Worm (Caenorhabditis elegans): ENCODE measurements around the gene prdx-3.
"Not testable (repeated sequence)": the region's sequence is repeated elsewhere in the genome, so short reads cannot be mapped to it uniquely, and the experiment has no call there.

Gene prdx-3

DNA sequence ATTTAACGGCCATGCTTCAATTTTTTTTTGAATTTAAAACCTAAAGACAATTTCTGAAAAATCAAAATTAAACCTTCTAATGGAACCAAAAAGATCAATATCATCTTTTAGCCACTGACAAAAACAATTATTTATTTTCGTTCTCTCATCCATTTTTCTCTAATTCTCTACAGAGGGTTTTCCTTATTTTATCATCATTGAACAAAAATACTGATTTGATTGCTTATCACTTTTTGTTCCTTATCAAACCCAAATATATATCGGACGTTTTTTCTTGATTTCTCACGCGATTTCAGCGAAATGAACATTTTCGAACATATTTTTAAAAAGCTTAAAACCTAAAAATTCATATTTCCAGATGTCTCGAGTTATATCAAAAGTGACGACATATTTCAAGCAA lies 5.9 kb downstream of the prdx-3 start, which contains the start of gene mpc-1:
mpc-1 (plus strand) TSS at position 359 of the 400 bp plus-strand sequence.
- TF ChIP-seq nhr-129 (tag; optimal IDR thresholded peaks at IDR 0.05) (no peak), mdl-1 (tag; optimal IDR thresholded peaks at IDR 0.05) (peak in 1 of 2 experiments; percentile 22), unc-62 (GFP tag; optimal IDR thresholded peaks at IDR 0.05) (no peak), mbf-1 (tag; optimal IDR thresholded peaks at IDR 0.05) (no peak), crh-2 (tag; optimal IDR thresholded peaks at IDR 0.05) (peak; percentile 54), lin-11 (tag; optimal IDR thresholded peaks at IDR 0.05) (no peak), sma-9 (GFP tag; optimal IDR thresholded peaks at IDR 0.05) (peak; percentile 37), sma-9 (tag; optimal IDR thresholded peaks at IDR 0.05) (no peak), skn-1 (tag; optimal IDR thresholded peaks at IDR 0.05) (peak; percentile 59), aly-2 (tag; optimal IDR thresholded peaks at IDR 0.05) (no peak), ZK546.5 (tag; optimal IDR thresholded peaks at IDR 0.05) (no peak), ama-1 (optimal IDR thresholded peaks at IDR 0.05) (no peak), fos-1 (tag; optimal IDR thresholded peaks at IDR 0.05) (peak; percentile 91), egl-27 (tag; optimal IDR thresholded peaks at IDR 0.05) (no peak), lsy-2 (tag; optimal IDR thresholded peaks at IDR 0.05) (no peak)

DNA sequence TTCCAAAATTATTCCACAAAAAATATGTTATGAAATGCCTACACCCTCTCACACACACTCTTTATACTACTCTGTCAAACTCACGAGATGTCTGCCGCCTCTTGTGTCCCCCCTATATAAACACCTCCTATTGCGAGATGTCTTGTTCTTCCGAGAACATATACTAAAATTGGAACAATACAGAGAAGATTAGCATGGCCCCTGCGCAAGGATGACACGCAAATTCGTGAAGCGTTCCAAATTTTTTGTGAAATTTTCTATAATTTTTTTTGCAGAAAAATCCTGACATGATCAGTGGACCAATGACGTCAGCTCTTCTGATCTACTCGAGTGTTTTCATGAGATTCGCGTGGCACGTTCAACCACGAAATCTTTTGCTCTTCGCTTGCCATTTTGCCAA lies 6.8 kb downstream of the prdx-3 start:
- peak; percentile 73 for TF ChIP-seq C34F6.9 (tag; optimal IDR thresholded peaks at IDR 0.05)
- TF ChIP-seq lin-13 (GFP tag; optimal IDR thresholded peaks at IDR 0.05): peak; percentile 38
- TF ChIP-seq nhr-129 (tag; optimal IDR thresholded peaks at IDR 0.05): peak; percentile 32
- TF ChIP-seq F13H6.1 (tag; optimal IDR thresholded peaks at IDR 0.05): peak; percentile 45
- peak; percentile 36 for TF ChIP-seq crh-2 (tag; optimal IDR thresholded peaks at IDR 0.05)
- TF ChIP-seq Y55F3AM.14 (GFP tag; optimal IDR thresholded peaks at IDR 0.05): peak; percentile 36
- TF ChIP-seq unc-55 (GFP tag; optimal IDR thresholded peaks at IDR 0.05): peak; percentile 69
- TF ChIP-seq sma-3 (GFP tag; optimal IDR thresholded peaks at IDR 0.05): peak; percentile 40
- TF ChIP-seq gmeb-1 (tag; optimal IDR thresholded peaks at IDR 0.05): peak; percentile 53
- peak; percentile 97 for TF ChIP-seq snpc-4 (tag; optimal IDR thresholded peaks at IDR 0.05)
- TF ChIP-seq lsy-2 (tag; optimal IDR thresholded peaks at IDR 0.05): peak; percentile 46 to 73
- peak; percentile 79 for TF ChIP-seq sma-9 (GFP tag; optimal IDR thresholded peaks at IDR 0.05)
- not testable (repeated sequence) for TF ChIP-seq sma-9 (tag; optimal IDR thresholded peaks at IDR 0.05)
- TF ChIP-seq nhr-6 (tag; optimal IDR thresholded peaks at IDR 0.05): peak; percentile 16
- TF ChIP-seq fos-1 (tag; optimal IDR thresholded peaks at IDR 0.05): peak; percentile 12
- TF ChIP-seq nhr-21 (tag; optimal IDR thresholded peaks at IDR 0.05): peak; percentile 17
- TF ChIP-seq nhr-25 (tag; optimal IDR thresholded peaks at IDR 0.05): peak; percentile 37
- peak; percentile 13 for TF ChIP-seq egl-27 (tag; optimal IDR thresholded peaks at IDR 0.05)

DNA sequence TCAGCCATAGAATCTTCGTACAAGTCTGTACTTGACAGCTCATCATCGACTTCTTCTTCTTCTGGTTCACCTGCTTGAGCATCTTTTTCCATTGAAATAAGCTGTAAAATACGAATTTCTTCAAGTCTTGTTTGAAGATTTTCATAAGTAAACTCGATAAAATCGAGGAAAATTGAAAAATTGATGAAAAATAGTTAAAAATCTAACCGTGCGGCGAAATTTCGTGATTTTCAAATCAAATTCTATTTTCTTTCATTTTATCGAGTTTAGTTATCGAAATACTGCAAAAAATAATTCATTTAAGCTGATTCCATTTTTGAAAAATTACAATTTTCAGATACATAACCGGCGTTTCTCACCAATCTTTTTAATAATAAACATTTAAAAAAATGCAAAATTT lies 7.9 kb downstream of the prdx-3 start, which contains the start of gene R07E5.11:
R07E5.11 (minus strand) TSS at position 101 of the 400 bp plus-strand sequence.
- TF ChIP-seq elt-1 (tag; optimal IDR thresholded peaks at IDR 0.05) (no peak), nhr-23 (tag; optimal IDR thresholded peaks at IDR 0.05) (no peak), C34F6.9 (tag; optimal IDR thresholded peaks at IDR 0.05) (no peak), ztf-4 (tag; optimal IDR thresholded peaks at IDR 0.05) (no peak), blmp-1 (tag; optimal IDR thresholded peaks at IDR 0.05; ENCODE audit: insufficient read depth) (no peak), sma-9 (GFP tag; optimal IDR thresholded peaks at IDR 0.05) (no peak), sma-9 (tag; optimal IDR thresholded peaks at IDR 0.05) (no peak), zag-1 (tag; optimal IDR thresholded peaks at IDR 0.05) (no peak), alr-1 (tag; optimal IDR thresholded peaks at IDR 0.05) (no peak), lin-39 (tag; optimal IDR thresholded peaks at IDR 0.05) (no peak), nhr-12 (tag; optimal IDR thresholded peaks at IDR 0.05) (no peak), Y55F3AM.14 (GFP tag; optimal IDR thresholded peaks at IDR 0.05) (no peak), snpc-4 (tag; optimal IDR thresholded peaks at IDR 0.05) (no peak), sem-4 (tag; optimal IDR thresholded peaks at IDR 0.05) (no peak), ztf-1 (GFP tag; conservative IDR thresholded peaks at IDR 0.05) (no peak), R02D3.7 (tag; optimal IDR thresholded peaks at IDR 0.05) (no peak), elt-3 (tag; optimal IDR thresholded peaks at IDR 0.05) (no peak)

DNA sequence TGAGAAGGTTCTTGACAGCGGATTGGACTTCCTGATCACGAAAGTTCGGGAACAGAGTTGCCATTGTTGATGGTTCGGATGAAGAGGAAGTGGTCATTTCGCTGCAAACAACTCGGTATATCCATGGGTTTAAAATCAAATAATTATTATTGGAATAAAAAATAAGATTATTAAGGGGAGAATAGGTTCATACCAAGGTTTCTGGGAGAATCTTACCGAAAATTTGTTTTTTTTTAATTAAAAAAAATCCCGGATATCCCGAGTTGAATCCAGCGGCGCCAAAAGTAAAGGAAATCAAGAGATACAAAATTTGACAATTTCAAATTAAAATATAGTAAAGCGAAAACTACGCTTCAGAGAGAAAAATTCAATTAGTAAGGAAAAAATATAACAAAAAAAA lies 10.7 kb downstream of the prdx-3 start, which contains the start of the genes R07E5.19 and pdcd-2:
R07E5.19 (minus strand) TSS at position 101 of the 400 bp plus-strand sequence.
pdcd-2 (minus strand) TSS at position 102 of the 400 bp plus-strand sequence.
- TF ChIP-seq sma-3 (GFP tag; optimal IDR thresholded peaks at IDR 0.05) (no peak), snpc-4 (tag; optimal IDR thresholded peaks at IDR 0.05) (no peak), unc-39 (tag; optimal IDR thresholded peaks at IDR 0.05) (no peak)

Measured in whole organism, L2 larva.